Worm (Caenorhabditis elegans) whole organism, L4/young adult: ENCODE results near the gene igcm-1.

Experiments
- W03F9.2 ChIP-seq: fragments of 150-350 bp; optimal IDR thresholded peaks from 2 replicates; lab custom pipeline; 2014; ENCODE audit warnings: missing biosample characterization, missing genetic modification characterization
- dao-5 ChIP-seq: sonication (generic microtip); optimal IDR thresholded peaks from 2 replicates; lab custom pipeline; 2016; ENCODE audit warnings: missing genotype, missing genetic modification characterization, moderate library complexity, missing compliant biosample characterization
- him-1 ChIP-seq: sonication (generic microtip); optimal IDR thresholded peaks from 2 replicates; lab custom pipeline; 2016; ENCODE audit warnings: missing genotype, missing genetic modification reagents, missing genetic modification characterization, missing compliant biosample characterization

- TF ChIP-seq W03F9.2 (no peak), him-1 (no peak), dao-5 (tag; lab: Kevin White, UChicago) (no peak)
Observed at ce11 chrX:888294-888693, 37.0 kb upstream of the igcm-1 start, which contains the start of gene mam-1.
